Worm (Caenorhabditis elegans): ENCODE data around the gene dcar-1.

ce11 chrV:17956109-17956508 is 46.0 kb downstream of the dcar-1 start:
- TF ChIP-seq attf-6 (GFP tag; IDR thresholded peaks at IDR 0.05) (no peak), F23B12.7 (tag; optimal IDR thresholded peaks at IDR 0.05; ENCODE audit: insufficient read depth) (no peak), ekl-4 (GFP tag; IDR thresholded peaks at IDR 0.05) (no peak), lin-35 (GFP tag; optimal IDR thresholded peaks at IDR 0.05) (no peak), madf-10 (tag; optimal IDR thresholded peaks at IDR 0.05) (no peak), snpc-1.1 (tag; optimal IDR thresholded peaks at IDR 0.05; ENCODE audit: insufficient read depth) (no peak), F57A8.1 (GFP tag; optimal IDR thresholded peaks at IDR 0.05) (no peak)
